Worm (Caenorhabditis elegans) whole organism, L4 larva: ENCODE results near the gene B0250.8.

ENCODE experiments used
- F44E2.7 ChIP-seq: fragments of 200-800 bp; sonication (Bioruptor generic); IDR thresholded peaks from 2 replicates; pipeline ENCODE4 v2.1.2; 2022; ENCODE audit warnings: missing genetic modification characterization, missing compliant biosample characterization
- F49E8.2 ChIP-seq: sonication (generic microtip); optimal IDR thresholded peaks from 2 replicates; lab custom pipeline; 2016; ENCODE audit warnings: missing compliant biosample characterization, mild to moderate bottlenecking, missing genetic modification characterization, borderline replicate concordance
- T26A8.4 ChIP-seq: fragments of 200-800 bp; sonication (Bioruptor generic); IDR thresholded peaks from 2 replicates; pipeline ENCODE4 v1.3.6; 2022; ENCODE audit warnings: missing genetic modification characterization, missing compliant biosample characterization
- ZK546.5 ChIP-seq, 2 experiments: sonication (generic microtip); optimal IDR thresholded peaks; 2 replicates each; lab custom pipeline; 2017; ENCODE audit warnings: missing biosample characterization in 2 of 2, missing genetic modification characterization in 2 of 2
- ceh-32 ChIP-seq: sonication (generic microtip); optimal IDR thresholded peaks from 2 replicates; lab custom pipeline; 2016; ENCODE audit warnings: mild to moderate bottlenecking, missing genetic modification characterization, missing compliant biosample characterization; ENCODE audit not compliant: poor library complexity
- ceh-82 ChIP-seq: sonication (generic microtip); optimal IDR thresholded peaks from 2 replicates; lab custom pipeline; 2017; ENCODE audit warnings: missing biosample characterization, missing genetic modification characterization
- ctbp-1 ChIP-seq: fragments of 200-800 bp; sonication (Bioruptor generic); IDR thresholded peaks from 2 replicates; pipeline ENCODE4 v1.3.6; 2022; ENCODE audit warnings: missing genetic modification reagents, missing genetic modification characterization, missing compliant biosample characterization
- daf-19 ChIP-seq: fragments of 200-800 bp; sonication (Bioruptor generic); conservative IDR thresholded peaks from 2 replicates; pipeline ENCODE4 v1.3.6; 2022; ENCODE audit warnings: missing genetic modification characterization, missing compliant biosample characterization
- daf-8 ChIP-seq: fragments of 200-800 bp; sonication (Bioruptor generic); IDR thresholded peaks from 2 replicates; pipeline ENCODE4 v1.3.6; 2022; ENCODE audit warnings: missing genetic modification characterization, missing compliant biosample characterization
- dmd-6 ChIP-seq: fragments of 200-800 bp; sonication (Bioruptor generic); IDR thresholded peaks from 2 replicates; pipeline ENCODE4 v1.3.6; 2022; ENCODE audit warnings: missing genetic modification reagents, missing genetic modification characterization, missing compliant biosample characterization
- dpl-1 ChIP-seq: fragments of 150-350 bp; optimal IDR thresholded peaks from 2 replicates; lab custom pipeline; 2014; ENCODE audit warnings: missing biosample characterization, missing genetic modification reagents, missing genetic modification characterization
- duxl-1 ChIP-seq: sonication (generic microtip); optimal IDR thresholded peaks from 2 replicates; lab custom pipeline; 2016; ENCODE audit warnings: mild to moderate bottlenecking, missing genetic modification characterization, moderate library complexity, missing compliant biosample characterization; ENCODE audit not compliant: poor library complexity
- dve-1 ChIP-seq: sonication (generic microtip); optimal IDR thresholded peaks from 2 replicates; lab custom pipeline; 2017; ENCODE audit warnings: antibody characterized with exemption, mild to moderate bottlenecking, missing genetic modification characterization, missing compliant biosample characterization; ENCODE audit not compliant: insufficient read depth
- egl-27 ChIP-seq: sonication (generic microtip); optimal IDR thresholded peaks from 3 replicates; lab custom pipeline; 2017; ENCODE audit warnings: missing biosample characterization, missing genetic modification reagents, missing genetic modification characterization
- egl-43 ChIP-seq: fragments of 200-800 bp; sonication (Bioruptor generic); IDR thresholded peaks from 2 replicates; pipeline ENCODE4 v1.3.6; 2022; ENCODE audit warnings: missing genetic modification reagents, missing genetic modification characterization, missing compliant biosample characterization
- gei-8 ChIP-seq: fragments of 200-800 bp; sonication (Bioruptor generic); optimal IDR thresholded peaks from 2 replicates; lab custom pipeline; 2018; ENCODE audit warnings: mild to moderate bottlenecking, missing genetic modification characterization, missing compliant biosample characterization
- hif-1 ChIP-seq, 2 experiments: sonication (generic microtip); optimal IDR thresholded peaks; 2 replicates each; lab custom pipeline; 2016 to 2017; ENCODE audit warnings: missing compliant biosample characterization in 2 of 2, missing genetic modification characterization in 2 of 2, missing genetic modification reagents in 2 of 2, missing genotype in 2 of 2, mild to moderate bottlenecking in 1 of 2
- hlh-11 ChIP-seq: fragments of 200-800 bp; sonication (Bioruptor generic); optimal IDR thresholded peaks from 2 replicates; lab custom pipeline; 2018; ENCODE audit warnings: mild to moderate bottlenecking, missing genetic modification characterization, missing compliant biosample characterization
- hlh-30 ChIP-seq: sonication (generic microtip); optimal IDR thresholded peaks from 2 replicates; lab custom pipeline; 2017; ENCODE audit warnings: antibody characterized with exemption, mild to moderate bottlenecking, missing genetic modification characterization, missing compliant biosample characterization; ENCODE audit not compliant: insufficient read depth
- lin-29 ChIP-seq: fragments of 200-800 bp; sonication (Bioruptor generic); IDR thresholded peaks from 2 replicates; pipeline ENCODE4 v1.3.6; 2022; ENCODE audit warnings: missing genetic modification reagents, missing genetic modification characterization, missing compliant biosample characterization
- lin-38 ChIP-seq: fragments of 200-800 bp; sonication (Bioruptor generic); IDR thresholded peaks from 2 replicates; pipeline ENCODE4 v1.3.6; 2022; ENCODE audit warnings: missing genetic modification reagents, missing genetic modification characterization, missing compliant biosample characterization
- lin-39 ChIP-seq: fragments of 150-350 bp; optimal IDR thresholded peaks from 2 replicates; lab custom pipeline; 2014; ENCODE audit warnings: missing biosample characterization, missing genetic modification reagents, missing genetic modification characterization
- lir-3 ChIP-seq: sonication (generic microtip); optimal IDR thresholded peaks from 2 replicates; lab custom pipeline; 2016; ENCODE audit warnings: mild to moderate bottlenecking, missing genetic modification characterization, missing compliant biosample characterization
- lsy-2 ChIP-seq, 2 experiments: fragments of 150-350 bp in 1 of 2; sonication (generic microtip) in 1 of 2; optimal IDR thresholded peaks; 2 replicates each; lab custom pipeline; 2014 to 2017; ENCODE audit warnings: missing biosample characterization in 2 of 2, missing genetic modification characterization in 2 of 2
- mdl-1 ChIP-seq, 2 experiments: fragments of 150-350 bp in 1 of 2; sonication (generic microtip) in 1 of 2; optimal IDR thresholded peaks; 2 replicates each; lab custom pipeline; 2014 to 2017; ENCODE audit warnings: missing biosample characterization in 2 of 2, missing genetic modification characterization in 2 of 2
- mep-1 ChIP-seq: fragments of 150-350 bp; sonication (generic microtip); optimal IDR thresholded peaks from 3 replicates; lab custom pipeline; 2014; ENCODE audit warnings: missing biosample characterization, missing genetic modification characterization
- nhr-11 ChIP-seq: fragments of 150-350 bp; optimal IDR thresholded peaks from 2 replicates; lab custom pipeline; 2014; ENCODE audit warnings: missing biosample characterization, missing genetic modification characterization
- nhr-25 ChIP-seq: sonication (generic microtip); optimal IDR thresholded peaks from 2 replicates; lab custom pipeline; 2017; ENCODE audit warnings: missing genetic modification characterization, mild to moderate bottlenecking, missing compliant biosample characterization, antibody characterized with exemption, moderate library complexity, borderline replicate concordance; ENCODE audit not compliant: insufficient read depth
- nhr-28 ChIP-seq: fragments of 150-350 bp; optimal IDR thresholded peaks from 2 replicates; lab custom pipeline; 2014; ENCODE audit warnings: missing biosample characterization, missing genetic modification characterization
- nhr-76 ChIP-seq: fragments of 150-350 bp; optimal IDR thresholded peaks from 2 replicates; lab custom pipeline; 2014; ENCODE audit warnings: missing biosample characterization, missing genetic modification characterization
- nhr-77 ChIP-seq: fragments of 150-350 bp; optimal IDR thresholded peaks from 2 replicates; lab custom pipeline; 2014; ENCODE audit warnings: missing biosample characterization, missing genetic modification characterization
- sdz-12 ChIP-seq: fragments of 200-800 bp; sonication (Bioruptor generic); optimal IDR thresholded peaks from 2 replicates; lab custom pipeline; 2018; ENCODE audit warnings: mild to moderate bottlenecking, missing genetic modification characterization, missing compliant biosample characterization
- snpc-1.2 ChIP-seq: fragments of 200-800 bp; sonication (Bioruptor generic); IDR thresholded peaks from 2 replicates; pipeline ENCODE4 v1.3.6; 2022; ENCODE audit warnings: missing genetic modification reagents, missing genetic modification characterization, missing compliant biosample characterization
- snpc-4 ChIP-seq: fragments of 150-350 bp; optimal IDR thresholded peaks from 2 replicates; lab custom pipeline; 2014; ENCODE audit warnings: missing biosample characterization, missing genetic modification characterization
- tag-97 ChIP-seq: fragments of 200-800 bp; sonication (Bioruptor generic); IDR thresholded peaks from 2 replicates; pipeline ENCODE4 v1.3.6; 2022; ENCODE audit warnings: missing genetic modification characterization, missing compliant biosample characterization
- unc-39 ChIP-seq: sonication (generic microtip); optimal IDR thresholded peaks from 2 replicates; lab custom pipeline; 2017; ENCODE audit warnings: missing biosample characterization, missing genetic modification characterization
- zfp-3 ChIP-seq: fragments of 200-800 bp; sonication (Bioruptor generic); conservative IDR thresholded peaks from 2 replicates; pipeline ENCODE4 v1.3.6; 2022; ENCODE audit warnings: missing genetic modification reagents, missing genetic modification characterization, missing compliant biosample characterization
- zip-2 ChIP-seq: fragments of 150-350 bp; optimal IDR thresholded peaks from 2 replicates; lab custom pipeline; 2014; ENCODE audit warnings: missing biosample characterization, missing genetic modification characterization
- ztf-11 ChIP-seq: fragments of 150-350 bp; optimal IDR thresholded peaks from 2 replicates; lab custom pipeline; 2014; ENCODE audit warnings: missing biosample characterization, missing genetic modification characterization
- ztf-7 ChIP-seq: fragments of 150-350 bp; optimal IDR thresholded peaks from 2 replicates; lab custom pipeline; 2014; ENCODE audit warnings: missing biosample characterization, missing genetic modification characterization

B0250.8 gene

ce11 chrV:20497537-20497936, 27.3 kb upstream of the B0250.8 start (continued):
- TF ChIP-seq ztf-11 (tag; lab: Kevin White, UChicago) (no peak), sdz-12 (GFP tag; lab: Kevin White, UChicago) (no peak), snpc-4 (tag; lab: Kevin White, UChicago) (no peak), lin-29 (no peak), nhr-25 (tag; lab: Kevin White, UChicago) (no peak), nhr-77 (tag; lab: Kevin White, UChicago) (no peak), unc-39 (no peak), zfp-3 (GFP tag; lab: Robert Waterston, UW) (peak; percentile 94), lir-3 (tag; lab: Kevin White, UChicago) (no peak), daf-19 (GFP tag; lab: Robert Waterston, UW) (no peak), lin-39 (no peak), hlh-11 (peak; percentile 28), ceh-32 (tag; lab: Kevin White, UChicago) (no peak), nhr-11 (tag; lab: Kevin White, UChicago) (no peak), ctbp-1 (GFP tag; lab: Robert Waterston, UW) (no peak), tag-97 (GFP tag; lab: Robert Waterston, UW) (no peak), egl-43 (GFP tag; lab: Robert Waterston, UW) (no peak), nhr-28 (no peak), daf-8 (GFP tag; lab: Robert Waterston, UW) (no peak), dve-1 (peak; percentile 26), dpl-1 (GFP tag; lab: Kevin White, UChicago) (no peak), gei-8 (GFP tag; lab: Kevin White, UChicago) (peak; percentile 70), ceh-82 (tag; lab: Kevin White, UChicago) (no peak)

- TF ChIP-seq duxl-1 (tag; lab: Kevin White, UChicago) (peak; percentile 3), nhr-76 (no peak), lsy-2 (tag; optimal IDR thresholded peaks at IDR 0.05; lab: Kevin White, UChicago) (peak in 1 of 2 experiments; percentile 54), snpc-1.2 (GFP tag; lab: Robert Waterston, UW) (no peak), zip-2 (no peak), F44E2.7 (GFP tag; lab: Robert Waterston, UW) (0 out of 2 replicates have a peak, but pooled peaks have one; percentile 65), lin-38 (GFP tag; lab: Robert Waterston, UW) (peak; percentile 21; the same call in 1 of the 2 replicates), lin-39 (no peak), hif-1 (tag; optimal IDR thresholded peaks at IDR 0.05; lab: Kevin White, UChicago) (peak in 1 of 2 experiments; percentile 35), dve-1 (peak; percentile 45), ztf-7 (tag; lab: Kevin White, UChicago) (no peak), dpl-1 (GFP tag; lab: Kevin White, UChicago) (peak; percentile 65), F49E8.2 (tag; lab: Kevin White, UChicago) (no peak), T26A8.4 (GFP tag; lab: Robert Waterston, UW) (no peak), dmd-6 (GFP tag; lab: Robert Waterston, UW) (peak; percentile 34; the same call in 1 of the 2 replicates), egl-27 (no peak), ceh-32 (tag; lab: Kevin White, UChicago) (no peak), mdl-1 (tag; optimal IDR thresholded peaks at IDR 0.05; lab: Kevin White, UChicago) (peak in 1 of 2 experiments; percentile 36), ZK546.5 (tag; optimal IDR thresholded peaks at IDR 0.05; lab: Kevin White, UChicago) (no peak), hlh-30 (peak; percentile 35), mep-1 (tag; lab: Kevin White, UChicago) (peak; percentile 17)
Observed at ce11 chrV:20493271-20494231, 23.3 kb upstream of the B0250.8 start, which contains the start of gene B0250.5. B0250.5 (plus strand) TSS chrV:20493924.
